Worm (Caenorhabditis elegans): ENCODE data around the gene pals-24.

ce11 chrIII:173501-173900 lies 53.3 kb downstream of the pals-24 start, which contains the start of gene F40G9.19:
- TF ChIP-seq ama-1 (optimal IDR thresholded peaks at IDR 0.05) = no peak
- no peak for TF ChIP-seq hmg-4 (GFP tag; optimal IDR thresholded peaks at IDR 0.05)
- no peak for TF ChIP-seq aly-1 (tag; optimal IDR thresholded peaks at IDR 0.05)
- no peak for TF ChIP-seq hnd-1 (tag; optimal IDR thresholded peaks at IDR 0.05)
- no peak for TF ChIP-seq pes-1 (GFP tag; IDR thresholded peaks at IDR 0.05)
- no peak for TF ChIP-seq tbx-11 (GFP tag; IDR thresholded peaks at IDR 0.05)
- TF ChIP-seq sea-1 (GFP tag; conservative IDR thresholded peaks at IDR 0.05) = no peak
- TF ChIP-seq flt-1 (GFP tag; IDR thresholded peaks at IDR 0.05) = no peak
- TF ChIP-seq tbx-37 (GFP tag; conservative IDR thresholded peaks at IDR 0.05) = no peak
- no peak for TF ChIP-seq tra-4 (tag; optimal IDR thresholded peaks at IDR 0.05)
- TF ChIP-seq ceh-36 (tag; optimal IDR thresholded peaks at IDR 0.05) = no peak
- no peak for TF ChIP-seq B0310.2 (tag; optimal IDR thresholded peaks at IDR 0.05)
- TF ChIP-seq ceh-13 (GFP tag; optimal IDR thresholded peaks at IDR 0.05) = no peak
